Worm (Caenorhabditis elegans): ENCODE measurements around the gene R06F6.12.

DNA sequence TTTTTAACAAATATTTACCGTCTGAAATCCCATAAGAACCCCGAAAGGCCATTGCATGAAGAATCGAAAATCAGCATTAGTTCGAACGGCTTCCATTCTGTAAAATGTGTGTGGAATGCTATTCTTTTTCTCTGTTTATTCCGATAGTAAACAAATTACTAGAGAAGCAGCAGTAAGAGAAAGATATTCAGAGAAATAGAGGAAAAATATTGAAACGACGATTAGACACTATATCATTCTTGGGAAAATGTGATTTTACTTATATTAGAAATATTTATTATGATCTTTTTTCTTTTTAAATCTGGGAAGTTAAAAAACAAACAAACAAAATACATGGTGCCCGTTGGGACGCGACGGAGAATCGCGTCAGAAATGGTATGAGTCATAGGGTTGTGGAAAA lies 19.6 kb upstream of the R06F6.12 start, which contains the start of gene M106.8:
- TF ChIP-seq dao-5 (tag; optimal IDR thresholded peaks at IDR 0.05), result no peak
- no peak for TF ChIP-seq him-1 (tag; optimal IDR thresholded peaks at IDR 0.05)

All from whole organism, L4/young adult.